Fruit fly (Drosophila melanogaster) whole organism, adult: ENCODE measurements around the gene gukh.

ENCODE experiments used
- CG12768 ChIP-seq: fragments of 200-800 bp; sonication (Bioruptor generic); optimal IDR thresholded peaks from 2 replicates; lab custom pipeline; 2017; ENCODE audit warnings: missing biosample characterization, missing genetic modification characterization, mild to moderate bottlenecking, moderate library complexity, missing genetic modification reagents
- CG1620 ChIP-seq: fragments of 200-800 bp; sonication (Bioruptor generic); optimal IDR thresholded peaks from 2 replicates; lab custom pipeline; 2016; ENCODE audit warnings: missing biosample characterization, missing genetic modification characterization
- CG33017 ChIP-seq: fragments of 200-800 bp; sonication (Bioruptor generic); optimal IDR thresholded peaks from 2 replicates; lab custom pipeline; 2018; ENCODE audit warnings: missing biosample characterization, mild to moderate bottlenecking, missing genetic modification characterization, moderate library complexity
- CG5204 ChIP-seq: fragments of 200-800 bp; sonication (Bioruptor generic); optimal IDR thresholded peaks from 2 replicates; lab custom pipeline; 2016; ENCODE audit warnings: missing biosample characterization, missing genetic modification characterization
- CG7101 ChIP-seq: fragments of 200-800 bp; sonication (Bioruptor generic); optimal IDR thresholded peaks from 2 replicates; lab custom pipeline; 2018; ENCODE audit warnings: missing biosample characterization, mild to moderate bottlenecking, missing genetic modification characterization, moderate library complexity
- Crg-1 ChIP-seq: fragments of 200-800 bp; sonication (Bioruptor generic); optimal IDR thresholded peaks from 2 replicates; lab custom pipeline; 2016; ENCODE audit warnings: missing biosample characterization, missing genetic modification characterization
- Mnt ChIP-seq: fragments of 200-800 bp; sonication (Bioruptor generic); optimal IDR thresholded peaks from 2 replicates; lab custom pipeline; 2016; ENCODE audit warnings: missing biosample characterization, mild to moderate bottlenecking, missing genetic modification characterization
- bab1 ChIP-seq: fragments of 200-800 bp; sonication (Bioruptor generic); optimal IDR thresholded peaks from 3 replicates; lab custom pipeline; 2019; ENCODE audit warnings: missing biosample characterization, mild to moderate bottlenecking, missing genetic modification characterization, moderate library complexity
- cic ChIP-seq: fragments of 200-800 bp; sonication (Bioruptor generic); optimal IDR thresholded peaks from 2 replicates; lab custom pipeline; 2017; ENCODE audit warnings: missing biosample characterization, mild to moderate bottlenecking, missing genetic modification characterization, moderate library complexity
- kay ChIP-seq: fragments of 200-800 bp; sonication (Bioruptor generic); peaks from one replicate; lab custom pipeline; 2016; ENCODE audit warnings: missing biosample characterization, missing genetic modification characterization, borderline replicate concordance
- ovo ChIP-seq: fragments of 200-800 bp; sonication (Bioruptor generic); optimal IDR thresholded peaks from 2 replicates; lab custom pipeline; 2016; ENCODE audit warnings: missing biosample characterization, missing genetic modification characterization
- pad ChIP-seq: fragments of 200-800 bp; sonication (Bioruptor generic); optimal IDR thresholded peaks from 3 replicates; lab custom pipeline; 2017; ENCODE audit warnings: missing biosample characterization, missing genetic modification characterization, mild to moderate bottlenecking, moderate library complexity, missing genetic modification reagents
- tj ChIP-seq: fragments of 200-800 bp; sonication (Bioruptor generic); optimal IDR thresholded peaks from 3 replicates; lab custom pipeline; 2017; ENCODE audit warnings: missing biosample characterization, mild to moderate bottlenecking, missing genetic modification characterization, moderate library complexity
- toe ChIP-seq: fragments of 200-800 bp; sonication (Bioruptor generic); optimal IDR thresholded peaks from 2 replicates; lab custom pipeline; 2016; ENCODE audit warnings: missing biosample characterization, missing genetic modification characterization

dm6 chr3R:18947307-18947706, 36.5 kb upstream of the gukh start:
- no peak for TF ChIP-seq CG1620
- TF ChIP-seq cic (GFP tag; lab: Kevin White, UChicago): no peak
- TF ChIP-seq CG7101 (tag; lab: Kevin White, UChicago): no peak
- TF ChIP-seq CG12768 (GFP tag; lab: Kevin White, UChicago): no peak
- no peak for TF ChIP-seq tj
- TF ChIP-seq ovo (GFP tag; lab: Kevin White, UChicago): no peak
- TF ChIP-seq CG33017 (tag; lab: Kevin White, UChicago): no peak
- no peak for TF ChIP-seq kay
- no peak for TF ChIP-seq bab1 (GFP tag; lab: Kevin White, UChicago)
- no peak for TF ChIP-seq pad
- no peak for TF ChIP-seq Crg-1 (GFP tag; lab: Kevin White, UChicago)
- no peak for TF ChIP-seq CG5204 (GFP tag; lab: Kevin White, UChicago)
- no peak for TF ChIP-seq Mnt (GFP tag; lab: Kevin White, UChicago)
- TF ChIP-seq toe: no peak
